Fruit fly (Drosophila melanogaster): Measurements from ENCODE around the gene CG13994.

The CG13994 gene

DNA sequence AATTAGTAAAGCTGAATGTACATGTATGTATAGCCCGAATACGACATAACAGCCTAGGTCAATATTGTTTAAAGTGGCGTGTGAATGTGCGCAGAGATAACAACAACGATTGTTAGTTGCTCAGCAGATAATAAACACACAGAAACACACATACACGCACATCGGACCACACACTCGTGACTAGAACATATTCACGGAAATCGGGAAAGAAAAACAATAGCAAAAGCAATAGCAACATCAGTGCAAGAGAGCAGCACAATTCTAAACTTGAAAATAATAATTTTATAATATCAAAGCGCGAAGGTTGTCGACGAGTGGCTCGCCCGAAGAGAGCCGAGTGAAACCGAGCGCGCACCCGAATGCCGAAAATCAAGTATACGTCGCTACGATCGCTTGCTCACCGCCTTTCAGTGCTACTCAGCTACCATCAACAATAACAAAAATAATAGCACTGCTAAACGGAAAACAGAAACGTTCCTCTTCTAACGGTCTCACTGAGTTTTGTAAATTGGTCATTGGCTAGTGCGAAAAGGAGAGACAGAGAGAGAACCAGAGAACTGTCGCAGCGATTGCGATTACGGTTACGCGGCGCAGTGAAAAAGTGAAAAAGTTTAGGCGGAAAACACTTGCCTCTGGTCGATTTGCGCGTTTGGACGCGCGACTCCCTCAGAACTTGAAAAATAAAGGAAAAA, 20.3 kb downstream of the CG13994 start (continued):
- TF ChIP-seq lab (GFP tag; optimal IDR thresholded peaks at IDR 0.05) (peak; percentile 56), CG11093 (GFP tag; IDR thresholded peaks at IDR 0.05) (no peak), CG2678 (tag; optimal IDR thresholded peaks at IDR 0.05) (peak; percentile 4), CG17568 (GFP tag; optimal IDR thresholded peaks at IDR 0.05) (peak; percentile 54), Nf-YB (GFP tag; optimal IDR thresholded peaks at IDR 0.05) (peak; percentile 18), Meics (GFP tag; optimal IDR thresholded peaks at IDR 0.05) (peak; percentile 46), CG7556 (GFP tag; optimal IDR thresholded peaks at IDR 0.05) (peak; percentile 5), CG13296 (GFP tag; optimal IDR thresholded peaks at IDR 0.05) (peak; percentile 53), Fer2 (tag; optimal IDR thresholded peaks at IDR 0.05) (peak; percentile 7), MBD-R2 (GFP tag; IDR thresholded peaks at IDR 0.05) (no peak), salm (tag; optimal IDR thresholded peaks at IDR 0.05) (peak; percentile 11), Hmr (GFP tag; optimal IDR thresholded peaks at IDR 0.05) (peak; percentile 76), toy (GFP tag; IDR thresholded peaks at IDR 0.05) (no peak), CG2199 (GFP tag; IDR thresholded peaks at IDR 0.05) (0 out of 3 replicates have a peak, but pooled peaks have one; percentile 24), CG1233 (GFP tag; optimal IDR thresholded peaks at IDR 0.05) (peak; percentile 2), Aef1 (GFP tag; IDR thresholded peaks at IDR 0.05) (peak; percentile 17; the same call in 1 of the 3 replicates), hkb (optimal IDR thresholded peaks at IDR 0.05) (no peak), hkb (GFP tag; IDR thresholded peaks at IDR 0.05) (0 out of 2 replicates have a peak, but pooled peaks have one; percentile 16), gem (tag; optimal IDR thresholded peaks at IDR 0.05) (peak; percentile 19), CG10979 (tag; optimal IDR thresholded peaks at IDR 0.05) (no peak), CG3163 (GFP tag; optimal IDR thresholded peaks at IDR 0.05) (no peak), tgo (GFP tag; IDR thresholded peaks at IDR 0.05) (no peak), CG9932 (GFP tag; IDR thresholded peaks at IDR 0.05) (0 out of 2 replicates have a peak, but pooled peaks have one; percentile 7), chinmo (GFP tag; IDR thresholded peaks at IDR 0.05; ENCODE audit: partially characterized antibody) (peak; percentile 96; the same call in 3 of the 4 replicates), ewg (GFP tag; optimal IDR thresholded peaks at IDR 0.05) (no peak), CG10209 (GFP tag; optimal IDR thresholded peaks at IDR 0.05) (peak; percentile 34), CG7372 (GFP tag; IDR thresholded peaks at IDR 0.05) (0 out of 2 replicates have a peak, but pooled peaks have one; percentile 51), CG17912 (GFP tag; optimal IDR thresholded peaks at IDR 0.05) (peak; percentile 25), Sox102F (GFP tag; optimal IDR thresholded peaks at IDR 0.05) (peak; percentile 1), sens (GFP tag) (peak; percentile 83), Hey (tag; optimal IDR thresholded peaks at IDR 0.05) (peak; percentile 73), CG13894 (tag; optimal IDR thresholded peaks at IDR 0.05) (peak; percentile 55), ci (GFP tag; IDR thresholded peaks at IDR 0.05) (peak; percentile 31; the same call in 1 of the 3 replicates), lbe (GFP tag; optimal IDR thresholded peaks at IDR 0.05) (peak; percentile 24), Deaf1 (tag; optimal IDR thresholded peaks at IDR 0.05) (peak; percentile 99), Bteb2 (GFP tag; optimal IDR thresholded peaks at IDR 0.05) (no peak), btn (GFP tag; optimal IDR thresholded peaks at IDR 0.05) (no peak), sima (GFP tag; optimal IDR thresholded peaks at IDR 0.05) (no peak), prd (optimal IDR thresholded peaks at IDR 0.05) (no peak), prd (GFP tag; IDR thresholded peaks at IDR 0.05) (no peak), Bdp1 (GFP tag; optimal IDR thresholded peaks at IDR 0.05) (peak; percentile 8), Dad (GFP tag; optimal IDR thresholded peaks at IDR 0.05) (no peak), pnt (GFP tag; optimal IDR thresholded peaks at IDR 0.05) (no peak), nerfin-1 (tag; optimal IDR thresholded peaks at IDR 0.05) (no peak), abd-A (tag; optimal IDR thresholded peaks at IDR 0.05) (peak; percentile 66), Hr39 (optimal IDR thresholded peaks at IDR 0.05) (no peak), ash1 (GFP tag; optimal IDR thresholded peaks at IDR 0.05) (no peak), Eip74EF (GFP tag; optimal IDR thresholded peaks at IDR 0.05) (peak in 1 of 2 experiments; percentile 88), CG12659 (GFP tag; optimal IDR thresholded peaks at IDR 0.05) (peak; percentile 22)

Data from whole organism, embryonic.